Fruit fly (Drosophila melanogaster): Measurements from ENCODE around the gene CG3309.

CG3309 gene

dm6 chrX:5311838-5312339 is 17.3 kb downstream of the CG3309 start, which contains the start of the genes TrxT and dhd (continued):
- TF ChIP-seq CG18011 (GFP tag; optimal IDR thresholded peaks at IDR 0.05) (no peak), tio (GFP tag; optimal IDR thresholded peaks at IDR 0.05) (no peak), CG17912 (GFP tag; optimal IDR thresholded peaks at IDR 0.05) (no peak), corto (GFP tag; optimal IDR thresholded peaks at IDR 0.05) (no peak), D19A (tag; optimal IDR thresholded peaks at IDR 0.05) (no peak), ken (GFP tag; IDR thresholded peaks at IDR 0.05) (no peak), Dfd (GFP tag; optimal IDR thresholded peaks at IDR 0.05) (no peak), Mes4 (GFP tag; optimal IDR thresholded peaks at IDR 0.05) (no peak), ttk (GFP tag; IDR thresholded peaks at IDR 0.05) (no peak), CG6791 (GFP tag; IDR thresholded peaks at IDR 0.05; ENCODE audit: partially characterized antibody) (peak; percentile 70), gsb (GFP tag; IDR thresholded peaks at IDR 0.05) (no peak), ro (GFP tag; IDR thresholded peaks at IDR 0.05) (no peak), CG8924 (tag; optimal IDR thresholded peaks at IDR 0.05) (no peak), CG2199 (GFP tag; IDR thresholded peaks at IDR 0.05) (no peak), Lim3 (GFP tag; IDR thresholded peaks at IDR 0.05) (no peak), CG11696 (GFP tag; IDR thresholded peaks at IDR 0.05) (no peak), zfh2 (GFP tag; optimal IDR thresholded peaks at IDR 0.05) (no peak), phol (tag; optimal IDR thresholded peaks at IDR 0.05) (peak; percentile 100), cwo (GFP tag; optimal IDR thresholded peaks at IDR 0.05) (no peak), CG2116 (GFP tag; optimal IDR thresholded peaks at IDR 0.05) (peak; percentile 42), lmd (GFP tag; IDR thresholded peaks at IDR 0.05) (peak; percentile 42; the same call in 1 of the 2 replicates), Pdp1 (GFP tag; optimal IDR thresholded peaks at IDR 0.05) (peak in 1 of 2 experiments; percentile 25), slp2 (GFP tag; optimal IDR thresholded peaks at IDR 0.05) (peak; percentile 9), Doc3 (GFP tag; IDR thresholded peaks at IDR 0.05; ENCODE audit: partially characterized antibody) (peak; percentile 42; the same call in 1 of the 3 replicates), pfk (GFP tag; optimal IDR thresholded peaks at IDR 0.05) (no peak), mirr (GFP tag; optimal IDR thresholded peaks at IDR 0.05) (peak; percentile 25), CG10959 (GFP tag; IDR thresholded peaks at IDR 0.05) (no peak), Atf3 (GFP tag; optimal IDR thresholded peaks at IDR 0.05) (no peak), zen2 (GFP tag; IDR thresholded peaks at IDR 0.05; ENCODE audit: partially characterized antibody) (no peak; the same call in 2 of the 3 replicates), lola (GFP tag; optimal IDR thresholded peaks at IDR 0.05) (no peak), CG15269 (tag; optimal IDR thresholded peaks at IDR 0.05) (no peak), pros (GFP tag; optimal IDR thresholded peaks at IDR 0.05) (no peak), jing (GFP tag; optimal IDR thresholded peaks at IDR 0.05) (no peak), gce (GFP tag; IDR thresholded peaks at IDR 0.05) (no peak), pan (optimal IDR thresholded peaks at IDR 0.05) (no peak), pan (GFP tag; optimal IDR thresholded peaks at IDR 0.05 in 1 of 2, IDR thresholded peaks at IDR 0.05 in 1 of 2) (peak in 1 of 2 experiments; percentile 58), Rfx (GFP tag; IDR thresholded peaks at IDR 0.05) (peak; percentile 64), H15 (GFP tag; IDR thresholded peaks at IDR 0.05) (no peak), CG3995 (GFP tag; optimal IDR thresholded peaks at IDR 0.05) (no peak), CG3065 (GFP tag; optimal IDR thresholded peaks at IDR 0.05) (no peak), CG6654 (GFP tag; optimal IDR thresholded peaks at IDR 0.05) (no peak), gt (GFP tag; IDR thresholded peaks at IDR 0.05) (no peak), MTF-1 (GFP tag; optimal IDR thresholded peaks at IDR 0.05; ENCODE audit: borderline replicate concordance) (peak; percentile 33), da (GFP tag; optimal IDR thresholded peaks at IDR 0.05) (no peak), CG32772 (GFP tag; IDR thresholded peaks at IDR 0.05) (no peak), knrl (GFP tag; IDR thresholded peaks at IDR 0.05; ENCODE audit: partially characterized antibody) (peak; percentile 40; the same call in 2 of the 3 replicates), pb (GFP tag; optimal IDR thresholded peaks at IDR 0.05) (peak; percentile 19), Stat92E (GFP tag; optimal IDR thresholded peaks at IDR 0.05) (no peak), Nf-YC (tag; optimal IDR thresholded peaks at IDR 0.05) (peak; percentile 36), CG34376 (GFP tag; optimal IDR thresholded peaks at IDR 0.05) (no peak)
